Fruit fly (Drosophila melanogaster): ENCODE measurements around the gene ppk21.

DNA sequence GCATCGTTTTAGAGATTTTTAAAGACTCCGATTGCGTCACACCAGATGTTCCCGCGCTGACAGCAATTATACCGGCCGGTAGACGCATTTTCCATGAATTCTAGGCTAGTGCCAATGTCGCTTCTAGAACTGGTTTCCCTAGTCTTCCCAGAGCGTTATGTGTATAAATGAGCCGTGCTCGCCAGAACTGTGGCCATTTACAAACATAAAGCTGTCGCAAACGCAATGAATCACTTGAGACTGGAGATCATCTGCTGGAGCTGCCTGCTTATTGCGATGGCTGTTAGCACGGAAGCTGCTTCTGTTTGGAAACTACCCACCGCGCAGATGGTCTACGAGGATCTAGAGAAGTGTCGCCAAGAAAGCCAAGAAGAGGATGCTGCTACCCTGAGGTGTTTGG is 49.7 kb downstream of the ppk21 start, which contains the start of gene Obp99d:
- TF ChIP-seq tai (GFP tag; optimal IDR thresholded peaks at IDR 0.05) (no peak), GATAd (GFP tag; optimal IDR thresholded peaks at IDR 0.05) (no peak), ey (GFP tag; optimal IDR thresholded peaks at IDR 0.05) (no peak), Dfd (GFP tag; optimal IDR thresholded peaks at IDR 0.05) (no peak), OdsH (GFP tag; optimal IDR thresholded peaks at IDR 0.05) (no peak), CrebA (GFP tag; optimal IDR thresholded peaks at IDR 0.05; ENCODE audit: borderline replicate concordance) (no peak)

Data from whole organism, wandering third instar larva.